Worm (Caenorhabditis elegans) whole organism, late embryonic: Measurements from ENCODE around the gene lgc-11.

Experiments
- C08G9.2 ChIP-seq: sonication (generic microtip); optimal IDR thresholded peaks from 2 replicates; lab custom pipeline; 2016; ENCODE audit warnings: mild to moderate bottlenecking, missing genetic modification characterization, moderate library complexity, missing compliant biosample characterization
- C38D4.7 ChIP-seq: fragments of 200-800 bp; sonication (Bioruptor generic); optimal IDR thresholded peaks from 2 replicates; lab custom pipeline; 2018; ENCODE audit warnings: mild to moderate bottlenecking, missing genetic modification characterization, moderate library complexity, missing compliant biosample characterization
- F13H6.1 ChIP-seq: sonication (generic microtip); optimal IDR thresholded peaks from 2 replicates; lab custom pipeline; 2016; ENCODE audit warnings: missing genetic modification characterization, missing compliant biosample characterization
- K02D7.2 ChIP-seq: sonication (generic microtip); optimal IDR thresholded peaks from 2 replicates; lab custom pipeline; 2017; ENCODE audit warnings: mild to moderate bottlenecking, missing genetic modification characterization, missing compliant biosample characterization
- ahr-1 ChIP-seq: sonication (generic microtip); optimal IDR thresholded peaks from 2 replicates; lab custom pipeline; 2016; ENCODE audit warnings: missing genetic modification characterization, missing compliant biosample characterization
- ama-1 ChIP-seq: fragments of 150-350 bp; optimal IDR thresholded peaks from 2 replicates; lab custom pipeline; 2014
- ceh-18 ChIP-seq: sonication (generic microtip); optimal IDR thresholded peaks from 2 replicates; lab custom pipeline; 2016; ENCODE audit warnings: missing genetic modification characterization, missing compliant biosample characterization
- ceh-30 ChIP-seq: fragments of 150-350 bp; optimal IDR thresholded peaks from 2 replicates; lab custom pipeline; 2014; ENCODE audit warnings: missing biosample characterization, missing genetic modification characterization
- ceh-31 ChIP-seq: sonication (generic microtip); optimal IDR thresholded peaks from 2 replicates; lab custom pipeline; 2016; ENCODE audit warnings: missing genetic modification characterization, missing compliant biosample characterization
- ceh-34 ChIP-seq: sonication (generic microtip); optimal IDR thresholded peaks from 2 replicates; lab custom pipeline; 2016; ENCODE audit warnings: mild to moderate bottlenecking, missing genetic modification characterization, missing compliant biosample characterization
- ceh-48 ChIP-seq: sonication (generic microtip); optimal IDR thresholded peaks from 2 replicates; lab custom pipeline; 2016; ENCODE audit warnings: missing genetic modification characterization, inconsistent platforms, missing compliant biosample characterization
- ceh-6 ChIP-seq: fragments of 200-800 bp; sonication (Bioruptor generic); optimal IDR thresholded peaks from 2 replicates; lab custom pipeline; 2018; ENCODE audit warnings: mild to moderate bottlenecking, missing genetic modification characterization, missing compliant biosample characterization
- che-1 ChIP-seq: sonication (generic microtip); optimal IDR thresholded peaks from 2 replicates; lab custom pipeline; 2016; ENCODE audit warnings: mild to moderate bottlenecking, missing genetic modification characterization, missing compliant biosample characterization
- dve-1 ChIP-seq: sonication (generic microtip); optimal IDR thresholded peaks from 2 replicates; lab custom pipeline; 2017; ENCODE audit warnings: antibody characterized with exemption, mild to moderate bottlenecking, missing genetic modification characterization, missing compliant biosample characterization
- elt-2 ChIP-seq: sonication (generic microtip); optimal IDR thresholded peaks from 2 replicates; lab custom pipeline; 2016; ENCODE audit warnings: missing genetic modification reagents, missing genetic modification characterization, missing compliant biosample characterization
- elt-4 ChIP-seq: sonication (generic microtip); optimal IDR thresholded peaks from 2 replicates; lab custom pipeline; 2016; ENCODE audit warnings: missing genetic modification characterization, missing compliant biosample characterization
- ets-4 ChIP-seq: sonication (generic microtip); optimal IDR thresholded peaks from 2 replicates; lab custom pipeline; 2016; ENCODE audit warnings: missing genetic modification characterization, missing compliant biosample characterization
- fkh-10 ChIP-seq: fragments of 150-350 bp; optimal IDR thresholded peaks from 2 replicates; lab custom pipeline; 2014; ENCODE audit warnings: missing biosample characterization, missing genetic modification reagents, missing genetic modification characterization
- hlh-6 ChIP-seq: sonication (generic microtip); optimal IDR thresholded peaks from 2 replicates; lab custom pipeline; 2016; ENCODE audit warnings: missing genotype, missing genetic modification characterization, missing compliant biosample characterization
- hlh-8 ChIP-seq: sonication (generic microtip); optimal IDR thresholded peaks from 2 replicates; lab custom pipeline; 2016; ENCODE audit warnings: missing genotype, missing genetic modification characterization, missing compliant biosample characterization
- lim-6 ChIP-seq: sonication (generic microtip); optimal IDR thresholded peaks from 2 replicates; lab custom pipeline; 2016; ENCODE audit warnings: missing genetic modification characterization, missing compliant biosample characterization
- madf-2 ChIP-seq: sonication (generic microtip); optimal IDR thresholded peaks from 2 replicates; lab custom pipeline; 2017; ENCODE audit warnings: missing genetic modification characterization, missing compliant biosample characterization
- nfya-1 ChIP-seq: sonication (generic microtip); optimal IDR thresholded peaks from 2 replicates; lab custom pipeline; 2017; ENCODE audit warnings: missing genetic modification characterization, mild to moderate bottlenecking, missing compliant biosample characterization, antibody characterized with exemption, moderate library complexity
- pag-3 ChIP-seq: sonication (generic microtip); optimal IDR thresholded peaks from 2 replicates; lab custom pipeline; 2016; ENCODE audit warnings: missing compliant biosample characterization, missing genetic modification characterization, borderline replicate concordance
- pat-9 ChIP-seq: fragments of 200-800 bp; sonication (Bioruptor generic); optimal IDR thresholded peaks from 2 replicates; lab custom pipeline; 2018; ENCODE audit warnings: mild to moderate bottlenecking, missing genetic modification characterization, moderate library complexity, missing compliant biosample characterization
- pax-1 ChIP-seq: fragments of 150-350 bp; optimal IDR thresholded peaks from 2 replicates; lab custom pipeline; 2014; ENCODE audit warnings: missing biosample characterization, missing genetic modification characterization
- pha-2 ChIP-seq: sonication (generic microtip); optimal IDR thresholded peaks from 2 replicates; lab custom pipeline; 2017; ENCODE audit warnings: mild to moderate bottlenecking, missing genetic modification characterization, missing compliant biosample characterization
- pros-1 ChIP-seq: fragments of 150-350 bp; optimal IDR thresholded peaks from 2 replicates; lab custom pipeline; 2014; ENCODE audit warnings: missing biosample characterization, missing genetic modification reagents, missing genetic modification characterization
- sdc-2 ChIP-seq: sonication (generic microtip); optimal IDR thresholded peaks from 2 replicates; lab custom pipeline; 2016; ENCODE audit warnings: missing genotype, missing genetic modification characterization, missing compliant biosample characterization
- sox-2 ChIP-seq: fragments of 200-800 bp; sonication (Bioruptor generic); IDR thresholded peaks from 2 replicates; pipeline ENCODE4 v1.3.6; 2022; ENCODE audit warnings: missing genetic modification reagents, missing genetic modification characterization, missing compliant biosample characterization
- tbx-2 ChIP-seq: sonication (generic microtip); optimal IDR thresholded peaks from 2 replicates; lab custom pipeline; 2016; ENCODE audit warnings: missing genetic modification characterization, missing compliant biosample characterization
- tbx-7 ChIP-seq: sonication (generic microtip); optimal IDR thresholded peaks from 2 replicates; lab custom pipeline; 2016; ENCODE audit warnings: missing genotype, missing genetic modification characterization, missing compliant biosample characterization
- ttx-3 ChIP-seq: sonication (generic microtip); optimal IDR thresholded peaks from 2 replicates; lab custom pipeline; 2016; ENCODE audit warnings: missing genetic modification reagents, missing genetic modification characterization, missing compliant biosample characterization
- unc-42 ChIP-seq: sonication (generic microtip); optimal IDR thresholded peaks from 2 replicates; lab custom pipeline; 2016; ENCODE audit warnings: missing genotype, missing genetic modification characterization, missing compliant biosample characterization
- unc-55 ChIP-seq: sonication (generic microtip); optimal IDR thresholded peaks from 2 replicates; lab custom pipeline; 2017; ENCODE audit warnings: missing biosample characterization, missing genetic modification reagents, missing genetic modification characterization
- unc-86 ChIP-seq: sonication (generic microtip); optimal IDR thresholded peaks from 2 replicates; lab custom pipeline; 2016; ENCODE audit warnings: missing genetic modification characterization, missing compliant biosample characterization
- zip-5 ChIP-seq: sonication (generic microtip); optimal IDR thresholded peaks from 2 replicates; lab custom pipeline; 2016; ENCODE audit warnings: missing genetic modification characterization, missing compliant biosample characterization

lgc-11 gene

ce11 chrX:7506533-7506932, at the start of gene lgc-11:
Gene lgc-11, minus strand, starts transcription at chrX:7506633.
- TF ChIP-seq sdc-2 (tag; lab: Kevin White, UChicago) (no peak), elt-4 (tag; lab: Kevin White, UChicago) (no peak), ahr-1 (tag; lab: Kevin White, UChicago) (no peak), C08G9.2 (tag; lab: Kevin White, UChicago) (no peak), hlh-8 (no peak), hlh-6 (tag; lab: Kevin White, UChicago) (no peak), ceh-48 (tag; lab: Kevin White, UChicago) (no peak), ama-1 (lab: Kevin White, UChicago) (no peak), ets-4 (tag; lab: Kevin White, UChicago) (no peak), C38D4.7 (GFP tag; lab: Kevin White, UChicago) (no peak), F13H6.1 (tag; lab: Kevin White, UChicago) (no peak), madf-2 (tag; lab: Kevin White, UChicago) (no peak)

- TF ChIP-seq zip-5 (tag; lab: Kevin White, UChicago): no peak
- no peak for TF ChIP-seq ceh-31 (tag; lab: Kevin White, UChicago)
These were observed 47.9 kb upstream of the lgc-11 start, which contains the start of gene F46C8.8 for ce11 chrX:7554326-7554725. Gene F46C8.8, minus strand, starts transcription at chrX:7554426.

ce11 chrX:7553331-7553730, 46.9 kb upstream of the lgc-11 start:
- TF ChIP-seq tbx-7: no peak
- TF ChIP-seq unc-42 (tag; lab: Kevin White, UChicago): no peak
- no peak for TF ChIP-seq elt-4 (tag; lab: Kevin White, UChicago)
- no peak for TF ChIP-seq pha-2
- TF ChIP-seq che-1 (tag; lab: Kevin White, UChicago): no peak
- TF ChIP-seq unc-55: no peak
- TF ChIP-seq ceh-34: no peak
- TF ChIP-seq ceh-6: no peak

ce11 chrX:7550452-7550851, 44.0 kb upstream of the lgc-11 start:
- TF ChIP-seq ceh-30: no peak
- TF ChIP-seq tbx-2 (tag; lab: Kevin White, UChicago): no peak
- no peak for TF ChIP-seq C08G9.2 (tag; lab: Kevin White, UChicago)
- no peak for TF ChIP-seq dve-1

- no peak for TF ChIP-seq pat-9 (tag; lab: Kevin White, UChicago)
- no peak for TF ChIP-seq sox-2 (GFP tag; lab: Robert Waterston, UW)
These were observed 41.7 kb upstream of the lgc-11 start, which contains the start of gene F46C8.1 for ce11 chrX:7548158-7548557. Gene F46C8.1, plus strand, starts transcription at chrX:7548458.

- TF ChIP-seq nfya-1 (tag; lab: Kevin White, UChicago) (no peak), fkh-10 (no peak), lim-6 (tag; lab: Kevin White, UChicago) (no peak), pax-1 (no peak), C08G9.2 (tag; lab: Kevin White, UChicago) (no peak), ceh-18 (no peak), elt-2 (tag; lab: Kevin White, UChicago) (no peak), pros-1 (tag; lab: Kevin White, UChicago) (no peak), ahr-1 (tag; lab: Kevin White, UChicago) (no peak), pag-3 (tag; lab: Kevin White, UChicago) (no peak), ttx-3 (tag; lab: Kevin White, UChicago) (no peak), unc-55 (no peak), K02D7.2 (tag; lab: Kevin White, UChicago) (no peak), F13H6.1 (tag; lab: Kevin White, UChicago) (no peak), unc-86 (tag; lab: Kevin White, UChicago) (no peak), che-1 (tag; lab: Kevin White, UChicago) (no peak)
These were observed 41.3 kb upstream of the lgc-11 start for ce11 chrX:7547696-7548095.
